Fruit fly (Drosophila melanogaster) Kc167 (cell line): ENCODE results near the gene Alp9.

ENCODE experiments used
- Myc ChIP-seq: fragments of >200 bp; optimal IDR thresholded peaks from 2 replicates; lab custom pipeline; 2017; ENCODE audit warnings: missing external identifiers
- Sin3A ChIP-seq: fragments of >200 bp; optimal IDR thresholded peaks from 2 replicates; lab custom pipeline; 2018; ENCODE audit warnings: missing external identifiers
- h ChIP-seq: fragments of >200 bp; optimal IDR thresholded peaks from 3 replicates; lab custom pipeline; 2018; ENCODE audit warnings: missing external identifiers
- insv ChIP-seq: fragments of >200 bp; optimal IDR thresholded peaks from 3 replicates; lab custom pipeline; 2018; ENCODE audit warnings: missing external identifiers
- psq ChIP-seq: fragments of >200 bp; optimal IDR thresholded peaks from 2 replicates; lab custom pipeline; 2017; ENCODE audit warnings: missing external identifiers
- ttk ChIP-seq: sonication (Bioruptor generic); optimal IDR thresholded peaks from 2 replicates; lab custom pipeline; 2017; ENCODE audit warnings: missing external identifiers

Gene Alp9

dm6 chr3L:5569724-5570123 lies 25.6 kb upstream of the Alp9 start:
- TF ChIP-seq Myc = no peak
- no peak for TF ChIP-seq psq (lab: Kevin White, UChicago)
- TF ChIP-seq ttk (lab: Kevin White, UChicago) = no peak
- TF ChIP-seq Sin3A (lab: Kevin White, UChicago) = no peak
- TF ChIP-seq insv (lab: Kevin White, UChicago) = no peak
- TF ChIP-seq h (lab: Kevin White, UChicago) = no peak

DNA sequence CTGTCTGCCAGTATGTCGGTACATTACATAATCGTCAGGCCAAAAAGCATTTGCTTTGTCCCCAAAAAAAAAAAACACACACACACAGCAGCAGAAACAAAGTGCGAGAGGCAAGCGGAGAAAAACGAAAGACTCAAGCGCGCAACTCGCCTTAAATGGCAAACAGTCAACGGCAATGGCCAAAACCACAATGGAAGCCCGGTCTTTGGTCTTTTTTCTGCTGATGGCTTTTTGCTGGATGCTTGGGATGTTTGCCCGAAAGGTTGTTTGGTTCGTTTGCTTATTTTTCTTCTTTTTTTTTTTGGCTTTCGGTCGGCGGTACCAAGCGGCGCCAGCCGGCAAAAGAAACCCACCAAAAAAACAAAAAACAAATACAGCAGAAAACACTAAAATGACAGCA lies 24.3 kb upstream of the Alp9 start:
- TF ChIP-seq Myc = no peak
- no peak for TF ChIP-seq ttk (lab: Kevin White, UChicago)
- no peak for TF ChIP-seq Sin3A (lab: Kevin White, UChicago)
- TF ChIP-seq insv (lab: Kevin White, UChicago) = no peak
- TF ChIP-seq psq (lab: Kevin White, UChicago) = no peak
- TF ChIP-seq h (lab: Kevin White, UChicago) = no peak

DNA sequence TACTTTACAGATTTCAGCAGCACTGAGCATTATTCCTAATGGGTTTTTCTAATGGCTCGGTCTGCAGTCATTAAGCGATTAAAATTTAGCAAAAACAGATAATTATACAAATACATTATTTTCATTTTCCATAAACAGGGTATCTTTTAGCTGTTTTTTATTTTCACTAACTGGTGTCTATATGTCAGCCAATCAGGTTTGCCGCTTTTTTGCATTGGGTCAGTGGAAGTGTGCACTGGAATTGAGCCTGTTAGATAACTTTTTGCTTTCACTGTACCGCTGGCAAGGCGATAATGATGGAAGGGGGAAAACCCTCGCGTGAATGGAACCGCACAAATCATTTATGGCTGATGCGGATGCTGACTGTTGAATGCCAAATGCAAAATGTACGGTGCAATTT lies 19.8 kb upstream of the Alp9 start:
- no peak for TF ChIP-seq ttk (lab: Kevin White, UChicago)
- TF ChIP-seq Sin3A (lab: Kevin White, UChicago) = no peak
- no peak for TF ChIP-seq h (lab: Kevin White, UChicago)
- no peak for TF ChIP-seq insv (lab: Kevin White, UChicago)
- no peak for TF ChIP-seq Myc
- no peak for TF ChIP-seq psq (lab: Kevin White, UChicago)

- TF ChIP-seq Sin3A (lab: Kevin White, UChicago) (no peak), Myc (no peak), insv (lab: Kevin White, UChicago) (no peak), ttk (lab: Kevin White, UChicago) (no peak), h (lab: Kevin White, UChicago) (no peak), psq (lab: Kevin White, UChicago) (no peak)
These were observed 18.8 kb upstream of the Alp9 start for dm6 chr3L:5576543-5576942.

DNA sequence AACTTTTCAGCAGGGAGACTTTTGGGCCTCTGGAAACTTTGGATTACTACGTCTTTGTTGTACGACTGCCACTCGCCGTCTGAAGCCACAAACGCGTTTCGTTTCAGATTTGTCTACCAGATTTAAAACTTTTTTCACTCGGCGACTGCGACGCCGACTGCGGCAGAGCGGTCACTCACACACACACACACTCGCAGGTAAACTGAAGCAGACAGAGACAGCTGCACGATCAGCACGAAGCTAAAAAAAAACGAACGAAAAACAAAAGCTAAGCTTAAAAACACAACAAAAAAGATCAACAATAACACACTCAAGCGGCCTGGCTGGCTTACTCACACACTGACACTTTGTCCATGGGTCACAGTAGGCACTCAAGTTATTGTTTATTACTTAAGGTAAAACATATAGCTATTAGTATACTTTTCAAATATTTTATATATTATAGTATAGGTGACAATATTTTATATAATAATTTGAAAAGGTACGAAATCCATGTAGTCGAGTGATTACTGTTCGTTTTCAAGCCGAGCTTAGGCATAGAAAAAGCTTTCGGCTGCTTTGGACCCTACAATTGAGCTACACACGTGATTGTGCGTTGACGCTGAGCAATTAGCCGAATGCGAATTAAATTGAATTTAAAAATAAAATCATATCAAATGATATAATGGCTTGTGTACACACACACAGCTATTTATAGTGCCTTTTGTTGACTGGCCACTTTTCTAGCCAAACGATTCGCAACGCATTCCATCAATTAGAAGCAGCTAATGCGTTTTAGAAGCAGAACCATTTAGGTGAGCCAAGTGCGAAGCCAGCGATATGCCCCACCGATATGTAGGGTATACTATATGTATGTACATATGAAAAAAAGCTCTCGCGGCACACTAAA lies 17.8 kb upstream of the Alp9 start, which contains the start of gene Msr-110:
TSS of gene Msr-110 (minus strand) at position 99 of the 889 bp plus-strand sequence.
- TF ChIP-seq psq (lab: Kevin White, UChicago) (no peak), h (lab: Kevin White, UChicago) (no peak), Myc (no peak), ttk (lab: Kevin White, UChicago) (no peak), insv (lab: Kevin White, UChicago) (no peak), Sin3A (lab: Kevin White, UChicago) (no peak)

DNA sequence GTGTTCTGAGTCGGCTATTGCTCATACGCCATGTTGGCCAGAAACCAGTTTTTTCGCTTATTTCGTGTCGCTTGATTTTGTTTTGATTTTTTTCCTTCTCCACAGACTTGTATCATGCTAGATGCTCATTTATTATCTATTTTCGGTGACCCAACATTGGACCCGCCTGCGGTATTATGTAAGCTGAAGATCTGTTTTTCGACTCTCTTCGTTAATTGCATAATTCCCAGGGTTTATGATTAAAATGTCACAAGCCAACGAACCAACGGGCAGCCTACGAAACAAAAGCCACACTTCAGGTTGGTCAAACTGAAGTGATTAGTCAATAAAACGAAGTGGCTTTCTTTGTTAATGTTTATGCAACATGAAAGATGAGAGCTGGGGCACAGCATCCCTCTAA lies 16.7 kb upstream of the Alp9 start:
- no peak for TF ChIP-seq insv (lab: Kevin White, UChicago)

- TF ChIP-seq Sin3A (lab: Kevin White, UChicago) (no peak), ttk (lab: Kevin White, UChicago) (no peak), insv (lab: Kevin White, UChicago) (no peak), psq (lab: Kevin White, UChicago) (no peak), Myc (no peak), h (lab: Kevin White, UChicago) (no peak)
These were observed 15.6 kb upstream of the Alp9 start for dm6 chr3L:5579762-5580161.

- TF ChIP-seq h (lab: Kevin White, UChicago) (no peak), ttk (lab: Kevin White, UChicago) (no peak), psq (lab: Kevin White, UChicago) (no peak), insv (lab: Kevin White, UChicago) (no peak), Myc (no peak), Sin3A (lab: Kevin White, UChicago) (no peak)
These were observed 14.7 kb upstream of the Alp9 start for dm6 chr3L:5580490-5581116.

DNA sequence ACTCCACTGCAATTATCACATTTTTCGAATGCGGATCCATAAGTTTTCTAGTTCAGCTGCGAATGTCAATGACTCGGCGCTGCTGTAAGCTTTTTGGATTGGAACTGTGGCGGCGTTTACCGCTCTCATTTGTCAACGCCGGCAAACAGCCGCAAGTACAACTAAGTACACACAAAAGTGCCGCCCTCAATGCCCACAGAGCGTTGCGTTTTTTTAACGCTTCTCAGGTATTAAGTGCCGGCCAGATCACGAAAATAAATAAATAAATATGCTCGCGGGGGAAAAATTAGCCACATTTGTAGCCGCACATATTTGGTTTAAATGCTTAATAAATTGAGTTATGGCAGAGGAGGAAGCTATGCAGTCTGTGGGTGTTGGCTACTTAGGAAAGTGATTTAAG lies 13.8 kb upstream of the Alp9 start:
- TF ChIP-seq h (lab: Kevin White, UChicago) = no peak
- no peak for TF ChIP-seq ttk (lab: Kevin White, UChicago)
- TF ChIP-seq Sin3A (lab: Kevin White, UChicago) = no peak
- TF ChIP-seq Myc = no peak

dm6 chr3L:5583295-5583707 lies 12.0 kb upstream of the Alp9 start:
- TF ChIP-seq ttk (lab: Kevin White, UChicago) (no peak), psq (lab: Kevin White, UChicago) (no peak), Sin3A (lab: Kevin White, UChicago) (no peak), Myc (no peak), h (lab: Kevin White, UChicago) (no peak), insv (lab: Kevin White, UChicago) (no peak)

DNA sequence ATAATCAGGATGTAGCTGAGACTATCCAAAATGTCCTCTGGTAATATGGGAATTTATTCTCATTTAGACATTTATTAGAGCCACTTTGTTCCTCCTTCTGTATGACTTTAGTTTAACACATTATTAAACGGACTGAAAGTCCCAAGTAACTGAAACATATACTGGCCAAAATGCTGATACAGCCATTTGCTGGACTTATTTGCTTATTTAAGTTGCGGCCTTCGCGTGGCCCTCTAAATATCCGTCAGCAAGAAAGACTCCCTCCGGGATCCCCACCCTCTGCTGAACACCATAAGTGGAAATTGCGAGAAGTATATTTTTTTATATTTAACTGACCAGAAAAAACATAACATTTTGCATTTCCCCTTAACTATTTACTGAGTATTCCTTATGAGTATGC lies 2.9 kb upstream of the Alp9 start, which contains the start of gene spo:
TSS of gene spo (minus strand) at position 135 of the 400 bp plus-strand sequence.
- no peak for TF ChIP-seq psq (lab: Kevin White, UChicago)
- TF ChIP-seq h (lab: Kevin White, UChicago) = no peak
- TF ChIP-seq insv (lab: Kevin White, UChicago) = no peak
- TF ChIP-seq ttk (lab: Kevin White, UChicago) = no peak
- no peak for TF ChIP-seq Myc
- no peak for TF ChIP-seq Sin3A (lab: Kevin White, UChicago)
